Worm (Caenorhabditis elegans) whole organism, midembryonic: ENCODE data around the gene D1086.17.
A peak's percentile ranks its signal among the peaks of the same experiment; 100 is the strongest.

Source experiments
- T22C8.4 ChIP-seq: fragments of 200-800 bp; sonication (Bioruptor generic); IDR thresholded peaks from 2 replicates; pipeline ENCODE4 v1.3.6; 2022; ENCODE audit warnings: missing genetic modification characterization, missing compliant biosample characterization
- cog-1 ChIP-seq: sonication (generic microtip); optimal IDR thresholded peaks from 2 replicates; lab custom pipeline; 2016; ENCODE audit warnings: missing genetic modification characterization, missing compliant biosample characterization
- flt-1 ChIP-seq: fragments of 200-800 bp; sonication (Bioruptor generic); IDR thresholded peaks from 2 replicates; pipeline ENCODE4 v1.3.6; 2022; ENCODE audit warnings: missing genetic modification characterization, missing compliant biosample characterization
- klf-2 ChIP-seq: fragments of 200-800 bp; sonication (Bioruptor generic); conservative IDR thresholded peaks from 2 replicates; pipeline ENCODE4 v1.3.6; 2022; ENCODE audit warnings: missing genetic modification reagents, missing genetic modification characterization, missing compliant biosample characterization
- med-1 ChIP-seq: sonication (generic microtip); optimal IDR thresholded peaks from 2 replicates; lab custom pipeline; 2017; ENCODE audit warnings: missing genetic modification characterization, mild to moderate bottlenecking, missing compliant biosample characterization, antibody characterized with exemption, missing genetic modification reagents; ENCODE audit not compliant: insufficient read depth
- ref-1 ChIP-seq: fragments of 200-800 bp; sonication (Bioruptor generic); conservative IDR thresholded peaks from 2 replicates; pipeline ENCODE4 v1.3.6; 2022; ENCODE audit warnings: missing genetic modification reagents, missing genetic modification characterization, missing compliant biosample characterization
- tab-1 ChIP-seq: fragments of 200-800 bp; sonication (Bioruptor generic); IDR thresholded peaks from 2 replicates; pipeline ENCODE4 v1.3.6; 2022; ENCODE audit warnings: missing genetic modification characterization, missing compliant biosample characterization
- ztf-23 ChIP-seq: fragments of 200-800 bp; sonication (Bioruptor generic); IDR thresholded peaks from 2 replicates; pipeline ENCODE4 v1.3.6; 2022; ENCODE audit warnings: missing genetic modification reagents, missing genetic modification characterization, missing compliant biosample characterization
- ztf-29 ChIP-seq: fragments of 200-800 bp; sonication (Bioruptor generic); IDR thresholded peaks from 2 replicates; pipeline ENCODE4 v1.3.6; 2022; ENCODE audit warnings: missing genetic modification reagents, missing genetic modification characterization, missing compliant biosample characterization

DNA sequence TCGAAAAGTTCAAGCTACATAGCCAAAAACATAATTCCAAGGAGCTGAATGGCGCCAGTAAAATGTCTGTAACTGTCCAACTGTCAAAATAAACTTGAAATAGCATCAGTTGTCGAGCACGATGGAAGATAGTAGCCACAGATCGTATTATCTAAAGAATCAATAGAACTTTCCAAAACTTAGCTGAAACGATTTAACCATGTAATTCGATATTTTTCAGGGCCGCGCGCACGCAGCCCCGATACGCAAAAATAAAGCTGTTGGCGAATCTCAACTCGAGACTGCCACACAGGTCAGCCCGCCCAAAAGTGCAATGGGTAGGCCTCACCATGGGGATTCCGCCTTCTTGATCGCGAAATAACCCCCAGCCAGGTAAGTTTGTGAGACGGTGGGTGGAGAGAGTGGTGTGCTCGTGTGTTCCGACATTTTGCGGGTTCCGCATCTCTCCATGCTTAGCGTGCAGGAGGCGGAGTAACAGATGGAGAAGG lies 39.4 kb upstream of the D1086.17 start:
- TF ChIP-seq cog-1 (no peak), ztf-23 (GFP tag; lab: Robert Waterston, UW) (no peak), flt-1 (GFP tag; lab: Robert Waterston, UW) (peak; percentile 70; the same call in 1 of the 2 replicates), T22C8.4 (GFP tag; lab: Robert Waterston, UW) (no peak), klf-2 (no peak), tab-1 (GFP tag; lab: Robert Waterston, UW) (0 out of 2 replicates have a peak, but pooled peaks have one; percentile 68), ztf-29 (GFP tag; lab: Robert Waterston, UW) (no peak), med-1 (no peak), ref-1 (GFP tag; lab: Robert Waterston, UW) (no peak)
